Worm (Caenorhabditis elegans) whole organism, young adult: ENCODE measurements around the gene srb-3.

Source experiments
- B0261.1 ChIP-seq: sonication (generic microtip); optimal IDR thresholded peaks from 2 replicates; lab custom pipeline; 2016; ENCODE audit warnings: mild to moderate bottlenecking, missing genetic modification characterization, moderate library complexity, missing compliant biosample characterization
- F33H1.4 ChIP-seq: fragments of 200-800 bp; sonication (Bioruptor generic); IDR thresholded peaks from 2 replicates; pipeline ENCODE4 v1.3.6; 2022; ENCODE audit warnings: missing genetic modification reagents, missing genetic modification characterization, missing compliant biosample characterization
- F39B2.1 ChIP-seq: fragments of 200-800 bp; sonication (Bioruptor generic); IDR thresholded peaks from 2 replicates; pipeline ENCODE4 v1.3.6; 2022; ENCODE audit warnings: missing genetic modification reagents, missing genetic modification characterization, missing compliant biosample characterization
- F49E8.2 ChIP-seq: sonication (generic microtip); optimal IDR thresholded peaks from 3 replicates; lab custom pipeline; 2017; ENCODE audit warnings: missing genetic modification characterization, mild to moderate bottlenecking, missing compliant biosample characterization, antibody characterized with exemption, moderate library complexity; ENCODE audit not compliant: insufficient read depth
- F52B5.7 ChIP-seq: sonication (generic microtip); optimal IDR thresholded peaks from 2 replicates; lab custom pipeline; 2016; ENCODE audit warnings: mild to moderate bottlenecking, missing genetic modification characterization, missing compliant biosample characterization
- F57C9.4 ChIP-seq: sonication (generic microtip); optimal IDR thresholded peaks from 2 replicates; lab custom pipeline; 2017; ENCODE audit warnings: mild to moderate bottlenecking, missing genetic modification characterization, missing compliant biosample characterization
- T07F8.4 ChIP-seq: sonication (generic microtip); optimal IDR thresholded peaks from 2 replicates; lab custom pipeline; 2016; ENCODE audit warnings: mild to moderate bottlenecking, missing genetic modification characterization, moderate library complexity, missing compliant biosample characterization
- atf-7 ChIP-seq: sonication (generic microtip); optimal IDR thresholded peaks from 2 replicates; lab custom pipeline; 2017; ENCODE audit warnings: mild to moderate bottlenecking, missing genetic modification characterization, missing compliant biosample characterization
- mcd-1 ChIP-seq: fragments of 200-800 bp; sonication (Bioruptor generic); IDR thresholded peaks from 2 replicates; pipeline ENCODE4 v1.3.6; 2022; ENCODE audit warnings: missing genetic modification reagents, missing genetic modification characterization, missing compliant biosample characterization
- nhr-120 ChIP-seq: fragments of 200-800 bp; sonication (Bioruptor generic); IDR thresholded peaks from 2 replicates; pipeline ENCODE4 v1.3.6; 2022; ENCODE audit warnings: missing genetic modification characterization, missing compliant biosample characterization
- pha-4 ChIP-seq: fragments of 150-350 bp; sonication (generic microtip); optimal IDR thresholded peaks from 2 replicates; lab custom pipeline; 2014; ENCODE audit warnings: missing biosample characterization, missing genetic modification reagents, missing genetic modification characterization
- unc-62 ChIP-seq: fragments of 150-350 bp; optimal IDR thresholded peaks from 2 replicates; lab custom pipeline; 2014; ENCODE audit warnings: missing biosample characterization, missing genetic modification reagents, missing genetic modification characterization

DNA sequence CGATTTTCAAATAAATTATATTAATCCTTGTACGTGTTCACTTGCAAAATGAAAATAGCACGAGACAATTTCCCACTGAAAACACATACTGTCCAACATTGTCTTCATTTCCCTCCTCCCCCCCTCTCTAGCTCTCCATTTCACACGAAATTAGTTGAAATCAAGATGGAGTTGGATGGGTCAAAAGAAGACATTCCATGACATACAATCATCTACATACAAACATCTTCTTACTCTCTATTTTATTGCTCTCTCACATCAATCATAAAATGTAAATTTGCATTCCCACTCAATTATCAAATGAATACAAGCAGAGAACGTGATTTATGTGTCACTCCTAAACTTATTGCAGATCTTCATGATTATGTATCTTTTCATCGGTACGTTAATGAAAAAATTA lies 50.9 kb downstream of the srb-3 start, which contains the start of gene srsy-1:
- TF ChIP-seq F49E8.2 (tag; lab: Kevin White, UChicago) (no peak), F52B5.7 (tag; lab: Kevin White, UChicago) (no peak), mcd-1 (GFP tag; lab: Robert Waterston, UW) (no peak), nhr-120 (GFP tag; lab: Robert Waterston, UW) (no peak), F57C9.4 (tag; lab: Kevin White, UChicago) (no peak), F33H1.4 (GFP tag; lab: Robert Waterston, UW) (no peak), atf-7 (tag; lab: Kevin White, UChicago) (no peak), unc-62 (no peak), F39B2.1 (GFP tag; lab: Robert Waterston, UW) (no peak), T07F8.4 (tag; lab: Kevin White, UChicago) (no peak), B0261.1 (tag; lab: Kevin White, UChicago) (no peak), pha-4 (tag; lab: Kevin White, UChicago) (no peak)
